Worm (Caenorhabditis elegans): ENCODE measurements around the gene C17F4.11.

DNA sequence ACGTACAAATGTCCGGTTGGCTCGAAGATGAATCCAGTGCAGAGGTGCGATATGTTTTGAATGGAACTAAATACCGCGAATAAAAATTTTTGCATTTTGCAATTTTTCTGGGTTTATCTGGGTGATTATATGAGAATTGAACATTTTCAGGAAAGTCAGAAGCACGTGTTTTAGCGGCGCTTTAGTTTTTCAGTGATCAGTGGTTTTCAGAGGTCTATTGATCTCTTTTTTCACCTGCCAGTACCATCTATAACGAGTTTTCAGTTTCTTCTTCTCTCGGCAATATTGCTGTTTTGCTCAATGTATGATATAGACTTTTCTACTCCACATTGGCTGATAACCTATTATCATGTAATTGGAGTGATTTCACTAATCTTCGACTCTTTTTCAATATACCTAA is 49.8 kb downstream of the C17F4.11 start, which contains the start of gene sri-63:
- TF ChIP-seq hnd-1 (tag; optimal IDR thresholded peaks at IDR 0.05) (no peak), ama-1 (optimal IDR thresholded peaks at IDR 0.05) (no peak), tbx-11 (GFP tag; IDR thresholded peaks at IDR 0.05) (no peak), flt-1 (GFP tag; IDR thresholded peaks at IDR 0.05) (no peak), tbx-37 (GFP tag; conservative IDR thresholded peaks at IDR 0.05) (no peak), B0310.2 (tag; optimal IDR thresholded peaks at IDR 0.05) (no peak), ceh-13 (GFP tag; optimal IDR thresholded peaks at IDR 0.05) (no peak), tra-4 (tag; optimal IDR thresholded peaks at IDR 0.05) (no peak), scrt-1 (GFP tag; IDR thresholded peaks at IDR 0.05) (no peak), F13C5.2 (tag; optimal IDR thresholded peaks at IDR 0.05) (no peak), aly-1 (tag; optimal IDR thresholded peaks at IDR 0.05) (no peak), ets-7 (tag; optimal IDR thresholded peaks at IDR 0.05) (no peak), hmbx-1 (tag; optimal IDR thresholded peaks at IDR 0.05) (no peak), hmg-4 (GFP tag; optimal IDR thresholded peaks at IDR 0.05) (no peak)
